Fruit fly (Drosophila melanogaster) whole organism, wandering third instar larva: Measurements from ENCODE around the gene ImpE1.

Experiments used
- lola ChIP-seq: fragments of >200 bp; optimal IDR thresholded peaks from 2 replicates; lab custom pipeline; 2017; ENCODE audit warnings: missing biosample characterization, missing genetic modification characterization
- pan ChIP-seq: fragments of >200 bp; optimal IDR thresholded peaks from 2 replicates; lab custom pipeline; 2017
- sage ChIP-seq: fragments of 200-800 bp; sonication (Bioruptor generic); optimal IDR thresholded peaks from 2 replicates; lab custom pipeline; 2016; ENCODE audit warnings: missing biosample characterization, mild to moderate bottlenecking, missing genetic modification characterization
- usp ChIP-seq: fragments of >200 bp; optimal IDR thresholded peaks from 2 replicates; lab custom pipeline; 2017; ENCODE audit warnings: missing biosample characterization, missing genetic modification characterization

- no peak for TF ChIP-seq lola (GFP tag; lab: Kevin White, UChicago)
- TF ChIP-seq usp (GFP tag; lab: Kevin White, UChicago): no peak
- no peak for TF ChIP-seq pan
- TF ChIP-seq sage (GFP tag; lab: Kevin White, UChicago): no peak
These were observed 65.4 kb downstream of the ImpE1 start for dm6 chr3L:8437583-8437982.
